Worm (Caenorhabditis elegans) whole organism, late embryonic: ENCODE measurements around the gene obr-3.

Experiments
- C08G9.2 ChIP-seq: sonication (generic microtip); optimal IDR thresholded peaks from 2 replicates; lab custom pipeline; 2016; ENCODE audit warnings: mild to moderate bottlenecking, missing genetic modification characterization, moderate library complexity, missing compliant biosample characterization
- T23F11.4 ChIP-seq: fragments of 200-800 bp; sonication (Bioruptor generic); optimal IDR thresholded peaks from 2 replicates; lab custom pipeline; 2018; ENCODE audit warnings: mild to moderate bottlenecking, missing genetic modification characterization, missing compliant biosample characterization
- ama-1 ChIP-seq: fragments of 150-350 bp; optimal IDR thresholded peaks from 2 replicates; lab custom pipeline; 2014
- ceh-34 ChIP-seq: sonication (generic microtip); optimal IDR thresholded peaks from 2 replicates; lab custom pipeline; 2016; ENCODE audit warnings: mild to moderate bottlenecking, missing genetic modification characterization, missing compliant biosample characterization
- dmd-4 ChIP-seq: sonication (generic microtip); optimal IDR thresholded peaks from 2 replicates; lab custom pipeline; 2016; ENCODE audit warnings: borderline replicate concordance, missing genetic modification characterization, missing compliant biosample characterization
- gmeb-2 ChIP-seq: sonication (generic microtip); optimal IDR thresholded peaks from 2 replicates; lab custom pipeline; 2016; ENCODE audit warnings: missing genetic modification characterization, inconsistent platforms, missing compliant biosample characterization
- hlh-30 ChIP-seq: sonication (generic microtip); optimal IDR thresholded peaks from 2 replicates; lab custom pipeline; 2017; ENCODE audit warnings: antibody characterized with exemption, missing genetic modification characterization, missing compliant biosample characterization; ENCODE audit not compliant: insufficient read depth
- hlh-8 ChIP-seq: sonication (generic microtip); optimal IDR thresholded peaks from 2 replicates; lab custom pipeline; 2016; ENCODE audit warnings: missing genotype, missing genetic modification characterization, missing compliant biosample characterization
- pha-2 ChIP-seq: sonication (generic microtip); optimal IDR thresholded peaks from 2 replicates; lab custom pipeline; 2017; ENCODE audit warnings: mild to moderate bottlenecking, missing genetic modification characterization, missing compliant biosample characterization
- sox-4 ChIP-seq: sonication (generic microtip); optimal IDR thresholded peaks from 2 replicates; lab custom pipeline; 2017; ENCODE audit warnings: mild to moderate bottlenecking, missing genetic modification characterization, inconsistent platforms, missing compliant biosample characterization
- tbx-7 ChIP-seq: sonication (generic microtip); optimal IDR thresholded peaks from 2 replicates; lab custom pipeline; 2016; ENCODE audit warnings: missing genotype, missing genetic modification characterization, missing compliant biosample characterization
- unc-3 ChIP-seq, 2 experiments: fragments of 200-800 bp in 1 of 2; sonication (Bioruptor generic) in 1 of 2; sonication (generic microtip) in 1 of 2; conservative IDR thresholded peaks in 1 of 2; optimal IDR thresholded peaks in 1 of 2; 2 replicates each; pipeline versions ENCODE4 v1.3.6 to Lab custom; 2016 to 2022; ENCODE audit warnings: missing compliant biosample characterization in 2 of 2, missing genetic modification characterization in 2 of 2, missing genetic modification reagents in 1 of 2
- unc-55 ChIP-seq: sonication (generic microtip); optimal IDR thresholded peaks from 2 replicates; lab custom pipeline; 2017; ENCODE audit warnings: missing biosample characterization, missing genetic modification reagents, missing genetic modification characterization

- no peak for TF ChIP-seq gmeb-2 (tag; lab: Kevin White, UChicago)
- no peak for TF ChIP-seq T23F11.4 (GFP tag; lab: Kevin White, UChicago)
- no peak for TF ChIP-seq ceh-34 (tag; lab: Kevin White, UChicago)
- TF ChIP-seq hlh-8 (tag; lab: Kevin White, UChicago) = no peak
- TF ChIP-seq unc-55 (GFP tag; lab: Kevin White, UChicago) = no peak
- TF ChIP-seq hlh-30 = no peak
- no peak for TF ChIP-seq ama-1 (lab: Kevin White, UChicago)
- no peak for TF ChIP-seq unc-3 (GFP tag; conservative IDR thresholded peaks at IDR 0.05; lab: Robert Waterston, UW)
- no peak for TF ChIP-seq unc-3 (tag; optimal IDR thresholded peaks at IDR 0.05; lab: Kevin White, UChicago)
- no peak for TF ChIP-seq sox-4
- TF ChIP-seq tbx-7 (tag; lab: Kevin White, UChicago) = no peak
- TF ChIP-seq dmd-4 (tag; lab: Kevin White, UChicago) = no peak
- TF ChIP-seq C08G9.2 = no peak
- no peak for TF ChIP-seq pha-2 (tag; lab: Kevin White, UChicago)
These were observed 36.9 kb downstream of the obr-3 start for ce11 chrX:13772734-13773133.
